Worm (Caenorhabditis elegans): ENCODE measurements around the gene R13H4.2.

DNA sequence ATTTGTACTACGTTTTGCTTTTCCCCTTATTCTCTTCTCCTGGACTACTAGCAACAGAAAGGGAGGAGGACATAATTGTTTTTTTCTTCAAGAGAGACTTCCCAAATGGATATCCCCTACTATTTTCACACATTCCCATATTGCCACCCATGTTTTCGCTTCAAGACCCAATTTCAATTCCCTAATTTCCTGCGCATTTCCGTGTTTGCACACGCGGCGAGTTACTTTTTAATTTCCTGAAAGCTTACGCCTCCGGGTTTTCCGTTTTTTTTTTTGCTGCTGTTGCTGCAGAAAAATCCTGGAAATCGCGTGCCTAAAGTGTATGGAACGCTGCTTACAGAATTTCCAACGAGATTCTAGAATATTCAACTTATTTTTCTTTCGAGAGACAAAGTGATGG lies 16.1 kb downstream of the R13H4.2 start:
- TF ChIP-seq W03F9.2 (tag; optimal IDR thresholded peaks at IDR 0.05) (no peak), him-1 (tag; optimal IDR thresholded peaks at IDR 0.05) (no peak)
